Worm (Caenorhabditis elegans) whole organism, L3 larva: ENCODE measurements around the gene sup-26.

Experiments
- R02D3.7 ChIP-seq: fragments of 150-350 bp; optimal IDR thresholded peaks from 2 replicates; lab custom pipeline; 2014; ENCODE audit warnings: missing biosample characterization, missing genetic modification characterization
- ZK546.5 ChIP-seq: sonication (generic microtip); optimal IDR thresholded peaks from 2 replicates; lab custom pipeline; 2017; ENCODE audit warnings: missing biosample characterization, missing genetic modification characterization
- aly-2 ChIP-seq: fragments of 150-350 bp; optimal IDR thresholded peaks from 2 replicates; lab custom pipeline; 2014; ENCODE audit warnings: missing biosample characterization, missing genetic modification characterization
- ama-1 ChIP-seq: fragments of 150-350 bp; optimal IDR thresholded peaks from 2 replicates; lab custom pipeline; 2018
- ceh-16 ChIP-seq: sonication (generic microtip); optimal IDR thresholded peaks from 2 replicates; lab custom pipeline; 2017; ENCODE audit warnings: missing biosample characterization, missing genetic modification characterization
- ceh-28 ChIP-seq: fragments of 150-350 bp; optimal IDR thresholded peaks from 2 replicates; lab custom pipeline; 2014; ENCODE audit warnings: missing biosample characterization, missing genetic modification reagents, missing genetic modification characterization
- ceh-82 ChIP-seq: fragments of 150-350 bp; optimal IDR thresholded peaks from 2 replicates; lab custom pipeline; 2014; ENCODE audit warnings: missing biosample characterization, missing genetic modification characterization
- ceh-9 ChIP-seq: sonication (generic microtip); optimal IDR thresholded peaks from 2 replicates; lab custom pipeline; 2018; ENCODE audit warnings: missing biosample characterization, missing genetic modification characterization
- egl-27 ChIP-seq: sonication (generic microtip); optimal IDR thresholded peaks from 4 replicates; lab custom pipeline; 2017; ENCODE audit warnings: missing biosample characterization, missing genetic modification reagents, missing genetic modification characterization
- egl-5 ChIP-seq: fragments of 150-350 bp; optimal IDR thresholded peaks from 2 replicates; lab custom pipeline; 2017; ENCODE audit warnings: missing biosample characterization, missing genetic modification reagents, missing genetic modification characterization, inconsistent platforms
- elt-1 ChIP-seq: fragments of 150-350 bp; optimal IDR thresholded peaks from 2 replicates; lab custom pipeline; 2014; ENCODE audit warnings: missing biosample characterization, missing genetic modification characterization
- eor-1 ChIP-seq, 2 experiments: fragments of 150-350 bp; optimal IDR thresholded peaks; 2 replicates each; lab custom pipeline; 2014 to 2018; ENCODE audit warnings: missing biosample characterization in 2 of 2, missing genetic modification characterization in 2 of 2
- fkh-10 ChIP-seq: sonication (generic microtip); optimal IDR thresholded peaks from 2 replicates; lab custom pipeline; 2017; ENCODE audit warnings: missing biosample characterization, missing genetic modification reagents, missing genetic modification characterization
- fkh-2 ChIP-seq: fragments of 150-350 bp; optimal IDR thresholded peaks from 2 replicates; lab custom pipeline; 2014; ENCODE audit warnings: missing biosample characterization, missing genetic modification reagents, missing genetic modification characterization
- fos-1 ChIP-seq: fragments of 150-350 bp; optimal IDR thresholded peaks from 2 replicates; lab custom pipeline; 2014; ENCODE audit warnings: missing biosample characterization, missing genetic modification characterization
- hmg-11 ChIP-seq: sonication (generic microtip); optimal IDR thresholded peaks from 2 replicates; lab custom pipeline; 2016; ENCODE audit warnings: missing genetic modification characterization, missing compliant biosample characterization
- jun-1 ChIP-seq: fragments of 150-350 bp; optimal IDR thresholded peaks from 2 replicates; lab custom pipeline; 2014; ENCODE audit warnings: missing biosample characterization, missing genetic modification reagents, missing genetic modification characterization
- mml-1 ChIP-seq: fragments of 150-350 bp; sonication (generic microtip); optimal IDR thresholded peaks from 3 replicates; lab custom pipeline; 2014; ENCODE audit warnings: missing biosample characterization, missing genetic modification characterization
- nfya-1 ChIP-seq: sonication (generic microtip); optimal IDR thresholded peaks from 2 replicates; lab custom pipeline; 2017; ENCODE audit warnings: missing genetic modification characterization, mild to moderate bottlenecking, missing compliant biosample characterization, antibody characterized with exemption, moderate library complexity; ENCODE audit not compliant: insufficient read depth
- nhr-11 ChIP-seq: fragments of 150-350 bp; optimal IDR thresholded peaks from 2 replicates; lab custom pipeline; 2014; ENCODE audit warnings: missing biosample characterization, missing genetic modification characterization
- nhr-12 ChIP-seq: fragments of 150-350 bp; optimal IDR thresholded peaks from 2 replicates; lab custom pipeline; 2014; ENCODE audit warnings: missing biosample characterization, missing genetic modification characterization
- nhr-23 ChIP-seq: fragments of 150-350 bp; optimal IDR thresholded peaks from 2 replicates; lab custom pipeline; 2014; ENCODE audit warnings: missing biosample characterization, missing genetic modification reagents, missing genetic modification characterization
- nhr-237 ChIP-seq: fragments of 150-350 bp; optimal IDR thresholded peaks from 2 replicates; lab custom pipeline; 2014; ENCODE audit warnings: missing biosample characterization, missing genetic modification characterization
- nhr-28 ChIP-seq: fragments of 150-350 bp; optimal IDR thresholded peaks from 2 replicates; lab custom pipeline; 2014; ENCODE audit warnings: missing biosample characterization, missing genetic modification characterization
- nhr-43 ChIP-seq: sonication (generic microtip); optimal IDR thresholded peaks from 2 replicates; lab custom pipeline; 2016; ENCODE audit warnings: mild to moderate bottlenecking, missing genetic modification characterization, missing compliant biosample characterization; ENCODE audit not compliant: poor library complexity, severe bottlenecking
- nhr-67 ChIP-seq: fragments of 150-350 bp; optimal IDR thresholded peaks from 2 replicates; lab custom pipeline; 2014; ENCODE audit warnings: missing biosample characterization, missing genetic modification characterization
- nhr-77 ChIP-seq: fragments of 150-350 bp; optimal IDR thresholded peaks from 2 replicates; lab custom pipeline; 2014; ENCODE audit warnings: missing biosample characterization, missing genetic modification characterization
- pqm-1 ChIP-seq: fragments of 150-350 bp; optimal IDR thresholded peaks from 2 replicates; lab custom pipeline; 2017; ENCODE audit warnings: missing biosample characterization, missing genetic modification characterization, inconsistent platforms
- skn-1 ChIP-seq: fragments of 150-350 bp; optimal IDR thresholded peaks from 2 replicates; lab custom pipeline; 2014; ENCODE audit warnings: missing biosample characterization, missing genetic modification characterization
- snpc-4 ChIP-seq: fragments of 150-350 bp; optimal IDR thresholded peaks from 2 replicates; lab custom pipeline; 2014; ENCODE audit warnings: missing biosample characterization, missing genetic modification characterization
- tbx-2 ChIP-seq: sonication (generic microtip); optimal IDR thresholded peaks from 2 replicates; lab custom pipeline; 2016; ENCODE audit warnings: mild to moderate bottlenecking, missing genetic modification characterization, missing compliant biosample characterization
- ztf-11 ChIP-seq: fragments of 150-350 bp; optimal IDR thresholded peaks from 2 replicates; lab custom pipeline; 2014; ENCODE audit warnings: missing biosample characterization, missing genetic modification characterization

The sup-26 gene

ce11 chrIII:4234642-4235295, 45.3 kb downstream of the sup-26 start:
- TF ChIP-seq egl-27 (tag; lab: Kevin White, UChicago) (no peak), nfya-1 (tag; lab: Kevin White, UChicago) (peak; percentile 80)

ce11 chrIII:4232811-4233269, 47.2 kb downstream of the sup-26 start, which contains the start of gene nhr-20:
TSS of gene nhr-20 (minus strand) at chrIII:4233219.
- TF ChIP-seq tbx-2 (tag; lab: Kevin White, UChicago) = no peak
- no peak for TF ChIP-seq R02D3.7 (tag; lab: Kevin White, UChicago)
- TF ChIP-seq nhr-43 (tag; lab: Kevin White, UChicago) = no peak
- no peak for TF ChIP-seq nhr-67 (tag; lab: Kevin White, UChicago)
- TF ChIP-seq aly-2 = no peak
- no peak for TF ChIP-seq fos-1
- no peak for TF ChIP-seq mml-1 (tag; lab: Kevin White, UChicago)
- TF ChIP-seq fkh-10 (GFP tag; lab: Kevin White, UChicago) = no peak
- TF ChIP-seq ztf-11 (tag; lab: Kevin White, UChicago) = no peak
- TF ChIP-seq ZK546.5 (tag; lab: Kevin White, UChicago) = no peak
- no peak for TF ChIP-seq ceh-9 (tag; lab: Kevin White, UChicago)
- TF ChIP-seq fkh-2 = no peak
- TF ChIP-seq nhr-77 = no peak
- TF ChIP-seq nhr-23 (tag; lab: Kevin White, UChicago) = no peak
- TF ChIP-seq nhr-237 = no peak
- no peak for TF ChIP-seq nhr-28
- no peak for TF ChIP-seq skn-1 (tag; lab: Kevin White, UChicago)
- TF ChIP-seq jun-1 = no peak

ce11 chrIII:4231372-4231771, 48.7 kb downstream of the sup-26 start:
- TF ChIP-seq fkh-10 (GFP tag; lab: Kevin White, UChicago) (no peak), elt-1 (tag; lab: Kevin White, UChicago) (no peak)

ce11 chrIII:4230092-4230491, 49.9 kb downstream of the sup-26 start:
- TF ChIP-seq ZK546.5 (tag; lab: Kevin White, UChicago) (no peak), pqm-1 (tag; lab: Kevin White, UChicago) (no peak), hmg-11 (no peak), nhr-11 (tag; lab: Kevin White, UChicago) (no peak)

ce11 chrIII:4228841-4229240, 51.2 kb downstream of the sup-26 start, which contains the start of gene F43C1.5:
TSS of gene F43C1.5 (plus strand) at chrIII:4229141.
- no peak for TF ChIP-seq ama-1 (lab: Kevin White, UChicago)

- TF ChIP-seq fos-1 (no peak), nhr-28 (no peak), ceh-82 (tag; lab: Kevin White, UChicago) (no peak), ceh-16 (tag; lab: Kevin White, UChicago) (no peak), ceh-28 (tag; lab: Kevin White, UChicago) (no peak), eor-1 (tag; optimal IDR thresholded peaks at IDR 0.05; lab: Kevin White, UChicago) (no peak), nhr-43 (tag; lab: Kevin White, UChicago) (no peak), snpc-4 (tag; lab: Kevin White, UChicago) (no peak), egl-27 (tag; lab: Kevin White, UChicago) (no peak), ama-1 (lab: Kevin White, UChicago) (no peak), nhr-12 (tag; lab: Kevin White, UChicago) (no peak), fkh-2 (no peak), R02D3.7 (tag; lab: Kevin White, UChicago) (no peak), egl-5 (tag; lab: Kevin White, UChicago) (no peak)
- TF ChIP-seq, all 47 proteins: peak for 0
Observed at ce11 chrIII:4228008-4228407, 52.0 kb downstream of the sup-26 start, which contains the start of gene mpk-1. TSS of gene mpk-1 (minus strand) at chrIII:4228108.
